2 fruit fly cellular contexts compared by ENCODE assay signal in genomic region chrX:8122834-8123233, dm6.
TF ChIP-seq lines count a peak whose summit lies in the region.

No protein-coding gene starts in this region.

TF ChIP-seq in whole organism, embryonic, 481 proteins besides CTCF, POLR2A, EP300 and RAD21 (continued from another document and continues in another):
- no peak for TF ChIP-seq Tbp (GFP tag; optimal IDR thresholded peaks at IDR 0.05; lab: Kevin White, UChicago)
- peak; percentile 31 for TF ChIP-seq dmrt11E (tag; optimal IDR thresholded peaks at IDR 0.05; lab: Kevin White, UChicago)
- TF ChIP-seq fu2 (GFP tag; optimal IDR thresholded peaks at IDR 0.05; lab: Kevin White, UChicago), result no peak
- peak; percentile 10 for TF ChIP-seq CG4820 (GFP tag; optimal IDR thresholded peaks at IDR 0.05; lab: Kevin White, UChicago)
- TF ChIP-seq CG32772 (GFP tag; IDR thresholded peaks at IDR 0.05; lab: Robert Waterston, UW), result no peak
- TF ChIP-seq CG8924 (tag; optimal IDR thresholded peaks at IDR 0.05; lab: Kevin White, UChicago), result peak; percentile 18
- peak; percentile 21 for TF ChIP-seq CG10267 (tag; optimal IDR thresholded peaks at IDR 0.05; lab: Kevin White, UChicago)
- no peak for TF ChIP-seq ro (GFP tag; IDR thresholded peaks at IDR 0.05; lab: Robert Waterston, UW)
- no peak for TF ChIP-seq CG18476 (GFP tag; optimal IDR thresholded peaks at IDR 0.05; lab: Kevin White, UChicago)
- no peak for TF ChIP-seq CG10147 (GFP tag; optimal IDR thresholded peaks at IDR 0.05; lab: Kevin White, UChicago)
- TF ChIP-seq CG33557 (GFP tag; optimal IDR thresholded peaks at IDR 0.05; lab: Kevin White, UChicago), result peak; percentile 2
- no peak for TF ChIP-seq CG4404 (GFP tag; IDR thresholded peaks at IDR 0.05; lab: Robert Waterston, UW)
- TF ChIP-seq CG8388 (GFP tag; optimal IDR thresholded peaks at IDR 0.05; lab: Kevin White, UChicago), result peak; percentile 21
- peak; percentile 17; the same call in 1 of the 2 replicates for TF ChIP-seq Xrp1 (GFP tag; IDR thresholded peaks at IDR 0.05; lab: Robert Waterston, UW)
- no peak for TF ChIP-seq dan (GFP tag; IDR thresholded peaks at IDR 0.05; lab: Robert Waterston, UW)
- TF ChIP-seq HLH3B (GFP tag; IDR thresholded peaks at IDR 0.05; lab: Robert Waterston, UW), result no peak
- TF ChIP-seq CG7963 (GFP tag; IDR thresholded peaks at IDR 0.05; lab: Robert Waterston, UW; ENCODE audit: partially characterized antibody), result no peak
- TF ChIP-seq CG1529 (GFP tag; optimal IDR thresholded peaks at IDR 0.05; lab: Kevin White, UChicago), result peak; percentile 14
- no peak for TF ChIP-seq lmd (GFP tag; IDR thresholded peaks at IDR 0.05; lab: Robert Waterston, UW)
- TF ChIP-seq zfh2 (GFP tag; optimal IDR thresholded peaks at IDR 0.05; lab: Kevin White, UChicago), result no peak
- TF ChIP-seq Kr (GFP tag; optimal IDR thresholded peaks at IDR 0.05; lab: Kevin White, UChicago), result no peak
- no peak for TF ChIP-seq CG5180 (GFP tag; optimal IDR thresholded peaks at IDR 0.05; lab: Kevin White, UChicago)
- peak; percentile 21; the same call in 1 of the 3 replicates for TF ChIP-seq row (GFP tag; IDR thresholded peaks at IDR 0.05; lab: Robert Waterston, UW)
- TF ChIP-seq zfh1 (GFP tag; IDR thresholded peaks at IDR 0.05; lab: Robert Waterston, UW), result 0 out of 3 replicates have a peak, but pooled peaks have one; percentile 4
- 0 out of 3 replicates have a peak, but pooled peaks have one; percentile 29 for TF ChIP-seq CG17361 (GFP tag; IDR thresholded peaks at IDR 0.05; lab: Robert Waterston, UW)
- TF ChIP-seq D (optimal IDR thresholded peaks at IDR 0.05; lab: Kevin White, UChicago), result no peak
- TF ChIP-seq D (GFP tag; optimal IDR thresholded peaks at IDR 0.05; lab: Kevin White, UChicago), result peak; percentile 28
- peak; percentile 35 for TF ChIP-seq gem (tag; optimal IDR thresholded peaks at IDR 0.05; lab: Kevin White, UChicago)
- peak; percentile 48 for TF ChIP-seq CG14710 (tag; optimal IDR thresholded peaks at IDR 0.05; lab: Kevin White, UChicago)
- no peak for TF ChIP-seq CG10274 (GFP tag; optimal IDR thresholded peaks at IDR 0.05; lab: Kevin White, UChicago)
- TF ChIP-seq eve (GFP tag; optimal IDR thresholded peaks at IDR 0.05; lab: Kevin White, UChicago), result no peak
- TF ChIP-seq hth (optimal IDR thresholded peaks at IDR 0.05; lab: Kevin White, UChicago), result no peak
- peak; percentile 38 for TF ChIP-seq CG1603 (tag; optimal IDR thresholded peaks at IDR 0.05; lab: Kevin White, UChicago)
- no peak for TF ChIP-seq fd3F (GFP tag; optimal IDR thresholded peaks at IDR 0.05; lab: Kevin White, UChicago)
- TF ChIP-seq Sox100B (GFP tag; optimal IDR thresholded peaks at IDR 0.05; lab: Kevin White, UChicago), result peak; percentile 18
- no peak for TF ChIP-seq kah (GFP tag; optimal IDR thresholded peaks at IDR 0.05; lab: Kevin White, UChicago)
- TF ChIP-seq yki (optimal IDR thresholded peaks at IDR 0.05; lab: Kevin White, UChicago), result no peak
- TF ChIP-seq Hey (tag; optimal IDR thresholded peaks at IDR 0.05; lab: Kevin White, UChicago), result no peak
- TF ChIP-seq Oli (tag; optimal IDR thresholded peaks at IDR 0.05; lab: Kevin White, UChicago), result peak; percentile 27
- no peak for TF ChIP-seq CG6765 (GFP tag; optimal IDR thresholded peaks at IDR 0.05; lab: Kevin White, UChicago)
- TF ChIP-seq az2 (GFP tag; optimal IDR thresholded peaks at IDR 0.05; lab: Kevin White, UChicago), result peak; percentile 2
- peak; percentile 22 for TF ChIP-seq CG6254 (GFP tag; optimal IDR thresholded peaks at IDR 0.05; lab: Kevin White, UChicago)
- TF ChIP-seq Sry-δ (GFP tag; optimal IDR thresholded peaks at IDR 0.05; lab: Kevin White, UChicago), result no peak
- peak; percentile 6 for TF ChIP-seq CoRest (tag; optimal IDR thresholded peaks at IDR 0.05; lab: Kevin White, UChicago)
- TF ChIP-seq CG7786 (GFP tag; optimal IDR thresholded peaks at IDR 0.05; lab: Kevin White, UChicago), result no peak
- peak in 1 of 2 experiments; percentile 5 for TF ChIP-seq chif (GFP tag; optimal IDR thresholded peaks at IDR 0.05; lab: Kevin White, UChicago)
- no peak for TF ChIP-seq cad (GFP tag; optimal IDR thresholded peaks at IDR 0.05; lab: Kevin White, UChicago)
- peak; percentile 70 for TF ChIP-seq Drgx (GFP tag; IDR thresholded peaks at IDR 0.05; lab: Robert Waterston, UW)
- peak in 1 of 2 experiments; percentile 51 for TF ChIP-seq bsh (GFP tag; optimal IDR thresholded peaks at IDR 0.05; lab: Kevin White, UChicago)
- TF ChIP-seq Blimp-1 (GFP tag; optimal IDR thresholded peaks at IDR 0.05; lab: Kevin White, UChicago), result peak; percentile 83
- peak; percentile 11 for TF ChIP-seq ATbp (GFP tag; optimal IDR thresholded peaks at IDR 0.05; lab: Kevin White, UChicago)
- no peak for TF ChIP-seq ERR (GFP tag; optimal IDR thresholded peaks at IDR 0.05; lab: Kevin White, UChicago)
- TF ChIP-seq CG9727 (GFP tag; optimal IDR thresholded peaks at IDR 0.05; lab: Kevin White, UChicago), result peak; percentile 40
- TF ChIP-seq gcm (GFP tag; optimal IDR thresholded peaks at IDR 0.05; lab: Kevin White, UChicago), result no peak
- TF ChIP-seq trem (tag; optimal IDR thresholded peaks at IDR 0.05; lab: Kevin White, UChicago), result peak; percentile 11
- no peak for TF ChIP-seq CG3163 (GFP tag; optimal IDR thresholded peaks at IDR 0.05; lab: Kevin White, UChicago)
- TF ChIP-seq CG17829 (tag; optimal IDR thresholded peaks at IDR 0.05; lab: Kevin White, UChicago), result peak; percentile 34
- no peak for TF ChIP-seq gro (GFP tag; optimal IDR thresholded peaks at IDR 0.05; lab: Kevin White, UChicago)
- TF ChIP-seq phol (tag; optimal IDR thresholded peaks at IDR 0.05; lab: Kevin White, UChicago), result peak; percentile 53
- TF ChIP-seq CG17568 (GFP tag; optimal IDR thresholded peaks at IDR 0.05; lab: Kevin White, UChicago), result no peak
- TF ChIP-seq hb (GFP tag; IDR thresholded peaks at IDR 0.05; lab: Robert Waterston, UW; ENCODE audit: partially characterized antibody), result no peak
- TF ChIP-seq h (optimal IDR thresholded peaks at IDR 0.05; lab: Kevin White, UChicago), result no peak
- no peak for TF ChIP-seq pum (GFP tag; optimal IDR thresholded peaks at IDR 0.05; lab: Kevin White, UChicago)
- TF ChIP-seq lola (GFP tag; optimal IDR thresholded peaks at IDR 0.05; lab: Kevin White, UChicago), result peak in 1 of 3 experiments; percentile 57
- TF ChIP-seq C15 (GFP tag; IDR thresholded peaks at IDR 0.05; lab: Robert Waterston, UW), result no peak
- TF ChIP-seq CG3065 (GFP tag; optimal IDR thresholded peaks at IDR 0.05; lab: Kevin White, UChicago), result no peak
- TF ChIP-seq CG16863 (GFP tag; optimal IDR thresholded peaks at IDR 0.05; lab: Kevin White, UChicago), result peak; percentile 5

TF ChIP-seq in whole organism, prepupa, 60 proteins besides CTCF, POLR2A, EP300 and RAD21 (continued from another document):
- TF ChIP-seq acj6 (GFP tag; optimal IDR thresholded peaks at IDR 0.05; lab: Kevin White, UChicago) (peak; percentile 34), CG7368 (GFP tag; optimal IDR thresholded peaks at IDR 0.05; lab: Kevin White, UChicago) (peak; percentile 22), CG4318 (GFP tag; optimal IDR thresholded peaks at IDR 0.05; lab: Kevin White, UChicago) (peak; percentile 57), CG6854 (GFP tag; optimal IDR thresholded peaks at IDR 0.05; lab: Kevin White, UChicago) (no peak), Smox (GFP tag; optimal IDR thresholded peaks at IDR 0.05; lab: Kevin White, UChicago) (no peak), cyc (GFP tag; optimal IDR thresholded peaks at IDR 0.05; lab: Kevin White, UChicago) (no peak), Ets21C (GFP tag; optimal IDR thresholded peaks at IDR 0.05; lab: Kevin White, UChicago) (no peak), lz (GFP tag; optimal IDR thresholded peaks at IDR 0.05; lab: Kevin White, UChicago) (no peak), eg (GFP tag; IDR thresholded peaks at IDR 0.05; lab: Robert Waterston, UW) (peak; percentile 62), CG8632 (GFP tag; optimal IDR thresholded peaks at IDR 0.05; lab: Kevin White, UChicago) (peak; percentile 4), fkh (GFP tag; optimal IDR thresholded peaks at IDR 0.05; lab: Kevin White, UChicago) (no peak), vri (GFP tag; optimal IDR thresholded peaks at IDR 0.05; lab: Kevin White, UChicago) (no peak), CG8319 (GFP tag; optimal IDR thresholded peaks at IDR 0.05; lab: Kevin White, UChicago) (no peak), Hr39 (GFP tag; optimal IDR thresholded peaks at IDR 0.05; lab: Kevin White, UChicago) (peak; percentile 6), CG6792 (GFP tag; optimal IDR thresholded peaks at IDR 0.05; lab: Kevin White, UChicago) (peak; percentile 25), salr (GFP tag; optimal IDR thresholded peaks at IDR 0.05; lab: Kevin White, UChicago) (peak in 1 of 2 experiments; percentile 38), CG10669 (GFP tag; optimal IDR thresholded peaks at IDR 0.05; lab: Kevin White, UChicago) (peak; percentile 40), pdm3 (GFP tag; optimal IDR thresholded peaks at IDR 0.05; lab: Kevin White, UChicago) (peak; percentile 56), CG1621 (tag; optimal IDR thresholded peaks at IDR 0.05; lab: Kevin White, UChicago) (no peak), ss (GFP tag; optimal IDR thresholded peaks at IDR 0.05; lab: Kevin White, UChicago) (peak; percentile 67 to 78), Eip93F (GFP tag; optimal IDR thresholded peaks at IDR 0.05; lab: Kevin White, UChicago) (no peak), Eip75B (GFP tag; optimal IDR thresholded peaks at IDR 0.05; lab: Kevin White, UChicago) (peak; percentile 28), topi (GFP tag; optimal IDR thresholded peaks at IDR 0.05; lab: Kevin White, UChicago) (peak; percentile 15), fd85E (GFP tag; optimal IDR thresholded peaks at IDR 0.05; lab: Kevin White, UChicago) (no peak), CG31627 (GFP tag; optimal IDR thresholded peaks at IDR 0.05; lab: Kevin White, UChicago) (no peak), CG11762 (GFP tag; optimal IDR thresholded peaks at IDR 0.05; lab: Kevin White, UChicago; ENCODE audit: insufficient read depth) (peak; percentile 20), CG8119 (GFP tag; IDR thresholded peaks at IDR 0.05; lab: Robert Waterston, UW) (peak; percentile 77)
TF ChIP-seq in whole organism, prepupa: peak in this region for 37.
